Fruit fly (Drosophila melanogaster) whole organism, embryonic: ENCODE data around the gene Dif.

Experiments used
- Abd-B ChIP-seq: fragments of 200-800 bp; sonication (Bioruptor generic); optimal IDR thresholded peaks from 2 replicates; lab custom pipeline; 2018; ENCODE audit warnings: missing biosample characterization, mild to moderate bottlenecking, missing genetic modification characterization, moderate library complexity
- Bgb ChIP-seq: fragments of 200-800 bp; sonication (Bioruptor generic); IDR thresholded peaks from 2 replicates; pipeline ENCODE4 v1.3.6; 2022; ENCODE audit warnings: missing biosample characterization, missing genetic modification characterization; ENCODE audit not compliant: partially characterized antibody
- BtbVII ChIP-seq: fragments of 200-800 bp; sonication (Bioruptor generic); optimal IDR thresholded peaks from 3 replicates; lab custom pipeline; 2017; ENCODE audit warnings: missing biosample characterization, mild to moderate bottlenecking, missing genetic modification characterization
- CG11504 ChIP-seq: fragments of 200-800 bp; sonication (Bioruptor generic); optimal IDR thresholded peaks from 3 replicates; lab custom pipeline; 2019; ENCODE audit warnings: missing biosample characterization, mild to moderate bottlenecking, missing genetic modification characterization, moderate library complexity
- CG12071 ChIP-seq: fragments of 200-800 bp; sonication (Bioruptor generic); optimal IDR thresholded peaks from 3 replicates; lab custom pipeline; 2018; ENCODE audit warnings: missing biosample characterization, mild to moderate bottlenecking, missing genetic modification characterization
- CG12219 ChIP-seq: fragments of 200-800 bp; sonication (Bioruptor generic); optimal IDR thresholded peaks from 3 replicates; lab custom pipeline; 2018; ENCODE audit warnings: missing biosample characterization, mild to moderate bottlenecking, missing genetic modification characterization
- CG12942 ChIP-seq: fragments of 200-800 bp; sonication (Bioruptor generic); optimal IDR thresholded peaks from 3 replicates; lab custom pipeline; 2016; ENCODE audit warnings: missing biosample characterization, missing genetic modification characterization
- CG16779 ChIP-seq: fragments of 200-800 bp; sonication (Bioruptor generic); IDR thresholded peaks from 2 replicates; pipeline ENCODE4 v1.3.6; 2022; ENCODE audit warnings: missing biosample characterization, missing genetic modification characterization
- CG17829 ChIP-seq: fragments of 200-800 bp; optimal IDR thresholded peaks from 2 replicates; lab custom pipeline; 2019; ENCODE audit warnings: missing biosample characterization, mild to moderate bottlenecking, missing genetic modification characterization, moderate library complexity
- CG2202 ChIP-seq: fragments of 200-800 bp; sonication (Bioruptor generic); optimal IDR thresholded peaks from 2 replicates; lab custom pipeline; 2018; ENCODE audit warnings: missing biosample characterization, mild to moderate bottlenecking, missing genetic modification characterization
- CG31441 ChIP-seq: fragments of 200-800 bp; sonication (Bioruptor generic); IDR thresholded peaks from 2 replicates; pipeline ENCODE4 v1.3.6; 2022; ENCODE audit warnings: missing biosample characterization, missing genetic modification characterization
- CG43689 ChIP-seq: fragments of 200-800 bp; sonication (Bioruptor generic); IDR thresholded peaks from 2 replicates; pipeline ENCODE4 v1.3.6; 2022; ENCODE audit warnings: missing biosample characterization, missing genetic modification characterization
- CG6813 ChIP-seq: fragments of 200-800 bp; sonication (Bioruptor generic); optimal IDR thresholded peaks from 2 replicates; lab custom pipeline; 2017; ENCODE audit warnings: missing biosample characterization, missing genetic modification characterization, mild to moderate bottlenecking, moderate library complexity, missing genetic modification reagents
- CG9797 ChIP-seq: fragments of 200-800 bp; sonication (Bioruptor generic); optimal IDR thresholded peaks from 3 replicates; lab custom pipeline; 2018; ENCODE audit warnings: missing biosample characterization, mild to moderate bottlenecking, missing genetic modification characterization
- Dek ChIP-seq: fragments of 200-800 bp; sonication (Bioruptor generic); optimal IDR thresholded peaks from 3 replicates; lab custom pipeline; 2019; ENCODE audit warnings: missing biosample characterization, mild to moderate bottlenecking, missing genetic modification characterization, moderate library complexity
- Doc3 ChIP-seq: fragments of 200-800 bp; sonication (Bioruptor generic); IDR thresholded peaks from 3 replicates; pipeline ENCODE4 v1.3.6; 2022; ENCODE audit warnings: missing biosample characterization, missing genetic modification characterization; ENCODE audit not compliant: partially characterized antibody
- ERR ChIP-seq: fragments of 200-800 bp; sonication (Bioruptor generic); optimal IDR thresholded peaks from 2 replicates; lab custom pipeline; 2016; ENCODE audit warnings: missing biosample characterization, missing genetic modification characterization
- Gsc ChIP-seq: fragments of 200-800 bp; sonication (Bioruptor generic); IDR thresholded peaks from 2 replicates; pipeline ENCODE4 v1.3.6; 2022; ENCODE audit warnings: missing biosample characterization, missing genetic modification characterization
- HLHmδ ChIP-seq: fragments of 200-800 bp; sonication (Bioruptor generic); optimal IDR thresholded peaks from 2 replicates; lab custom pipeline; 2018; ENCODE audit warnings: missing biosample characterization, mild to moderate bottlenecking, missing genetic modification characterization, moderate library complexity
- Hmr ChIP-seq: fragments of 200-800 bp; sonication (Bioruptor generic); optimal IDR thresholded peaks from 3 replicates; lab custom pipeline; 2017; ENCODE audit warnings: mild to moderate bottlenecking, missing biosample characterization, missing genetic modification reagents, missing genetic modification characterization
- Hmx ChIP-seq: fragments of 200-800 bp; sonication (Bioruptor generic); optimal IDR thresholded peaks from 2 replicates; lab custom pipeline; 2016; ENCODE audit warnings: missing biosample characterization, missing genetic modification characterization
- Lhr ChIP-seq: fragments of 200-800 bp; sonication (Bioruptor generic); optimal IDR thresholded peaks from 3 replicates; lab custom pipeline; 2017; ENCODE audit warnings: mild to moderate bottlenecking, missing biosample characterization, missing genetic modification reagents, missing genetic modification characterization
- Lim3 ChIP-seq: fragments of 200-800 bp; sonication (Bioruptor generic); IDR thresholded peaks from 2 replicates; pipeline ENCODE4 v1.3.6; 2022; ENCODE audit warnings: missing biosample characterization, missing genetic modification characterization
- Max ChIP-seq: fragments of 200-800 bp; sonication (Bioruptor generic); optimal IDR thresholded peaks from 2 replicates; lab custom pipeline; 2016; ENCODE audit warnings: missing biosample characterization, mild to moderate bottlenecking, missing genetic modification characterization
- Med ChIP-seq: fragments of 200-800 bp; sonication (Bioruptor generic); peaks from one replicate; lab custom pipeline; 2016; ENCODE audit warnings: missing biosample characterization, missing genetic modification characterization, mild to moderate bottlenecking, inconsistent platforms, moderate library complexity
- Nf-YB ChIP-seq: fragments of 200-800 bp; sonication (Bioruptor generic); optimal IDR thresholded peaks from 3 replicates; lab custom pipeline; 2019; ENCODE audit warnings: missing biosample characterization, mild to moderate bottlenecking, missing genetic modification characterization, moderate library complexity
- Pdp1 ChIP-seq, 2 experiments: fragments of 200-800 bp; sonication (Bioruptor generic); optimal IDR thresholded peaks; 3 replicates each; lab custom pipeline; 2016; ENCODE audit warnings: missing biosample characterization in 2 of 2, missing genetic modification characterization in 2 of 2, mild to moderate bottlenecking in 1 of 2, moderate library complexity in 1 of 2
- Sox102F ChIP-seq: fragments of 200-800 bp; sonication (Bioruptor generic); optimal IDR thresholded peaks from 2 replicates; lab custom pipeline; 2018; ENCODE audit warnings: missing biosample characterization, mild to moderate bottlenecking, missing genetic modification characterization, moderate library complexity
- Tbp ChIP-seq: fragments of >200 bp; optimal IDR thresholded peaks from 2 replicates; lab custom pipeline; 2018; ENCODE audit warnings: missing biosample characterization, missing genetic modification characterization
- Trl ChIP-seq, 3 experiments: fragments of >200 bp in 2 of 3; fragments of 200-800 bp in 1 of 3; sonication (Bioruptor generic) in 1 of 3; optimal IDR thresholded peaks; 2 replicates in 1 of 3; 3 replicates in 2 of 3; lab custom pipeline; 2016 to 2017; ENCODE audit warnings: missing biosample characterization in 1 of 3, missing genetic modification characterization in 1 of 3
- ac ChIP-seq: fragments of 200-800 bp; sonication (Bioruptor generic); optimal IDR thresholded peaks from 3 replicates; lab custom pipeline; 2017; ENCODE audit warnings: missing biosample characterization, mild to moderate bottlenecking, missing genetic modification characterization
- caup ChIP-seq: fragments of 200-800 bp; sonication (Bioruptor generic); optimal IDR thresholded peaks from 3 replicates; lab custom pipeline; 2017; ENCODE audit warnings: missing biosample characterization, mild to moderate bottlenecking, missing genetic modification characterization, moderate library complexity; ENCODE audit not compliant: severe bottlenecking
- chinmo ChIP-seq: fragments of 200-800 bp; sonication (Bioruptor generic); IDR thresholded peaks from 4 replicates; pipeline ENCODE4 v1.3.6; 2022; ENCODE audit warnings: missing biosample characterization, missing genetic modification characterization; ENCODE audit not compliant: partially characterized antibody
- cwo ChIP-seq: fragments of 200-800 bp; sonication (Bioruptor generic); optimal IDR thresholded peaks from 3 replicates; lab custom pipeline; 2017; ENCODE audit warnings: missing biosample characterization, missing genetic modification characterization, mild to moderate bottlenecking, moderate library complexity, missing genetic modification reagents
- dan ChIP-seq: fragments of 200-800 bp; sonication (Bioruptor generic); IDR thresholded peaks from 2 replicates; pipeline ENCODE4 v1.3.6; 2022; ENCODE audit warnings: missing biosample characterization, missing genetic modification characterization
- hkb ChIP-seq, 2 experiments: fragments of 200-800 bp in 1 of 2; fragments of >200 bp in 1 of 2; sonication (Bioruptor generic) in 1 of 2; IDR thresholded peaks in 1 of 2; optimal IDR thresholded peaks in 1 of 2; 2 replicates each; pipeline versions ENCODE4 v1.3.6 to Lab custom; 2017 to 2022; ENCODE audit warnings: missing biosample characterization in 1 of 2, missing genetic modification characterization in 1 of 2
- jigr1 ChIP-seq: fragments of 200-800 bp; sonication (Bioruptor generic); IDR thresholded peaks from 3 replicates; pipeline ENCODE4 v1.3.6; 2022; ENCODE audit warnings: missing biosample characterization, missing genetic modification characterization
- mirr ChIP-seq: fragments of 200-800 bp; sonication (Bioruptor generic); optimal IDR thresholded peaks from 3 replicates; lab custom pipeline; 2018; ENCODE audit warnings: missing biosample characterization, mild to moderate bottlenecking, missing genetic modification characterization
- oc ChIP-seq: fragments of 200-800 bp; sonication (Bioruptor generic); optimal IDR thresholded peaks from 2 replicates; lab custom pipeline; 2018; ENCODE audit warnings: missing biosample characterization, mild to moderate bottlenecking, missing genetic modification characterization, moderate library complexity
- org-1 ChIP-seq: fragments of 200-800 bp; sonication (Bioruptor generic); optimal IDR thresholded peaks from 2 replicates; lab custom pipeline; 2017; ENCODE audit warnings: missing biosample characterization, missing genetic modification characterization
- ranshi ChIP-seq: fragments of 200-800 bp; sonication (Bioruptor generic); IDR thresholded peaks from 2 replicates; pipeline ENCODE4 v1.3.6; 2022; ENCODE audit warnings: missing biosample characterization, missing genetic modification characterization
- row ChIP-seq: fragments of 200-800 bp; sonication (Bioruptor generic); IDR thresholded peaks from 3 replicates; pipeline ENCODE4 v1.3.6; 2022; ENCODE audit warnings: missing biosample characterization, missing genetic modification characterization
- sisA ChIP-seq: fragments of 200-800 bp; sonication (Bioruptor generic); IDR thresholded peaks from 2 replicates; pipeline ENCODE4 v1.3.6; 2022; ENCODE audit warnings: missing biosample characterization, missing genetic modification characterization
- slp2 ChIP-seq: fragments of 200-800 bp; sonication (Bioruptor generic); optimal IDR thresholded peaks from 2 replicates; lab custom pipeline; 2016; ENCODE audit warnings: missing biosample characterization, missing genetic modification characterization
- tgo ChIP-seq: fragments of 200-800 bp; sonication (Bioruptor generic); IDR thresholded peaks from 3 replicates; pipeline ENCODE4 v1.3.6; 2022; ENCODE audit warnings: missing biosample characterization, missing genetic modification characterization
- trh ChIP-seq: fragments of 200-800 bp; sonication (Bioruptor generic); optimal IDR thresholded peaks from 2 replicates; lab custom pipeline; 2016; ENCODE audit warnings: missing biosample characterization, missing genetic modification characterization
- z ChIP-seq: fragments of 200-800 bp; sonication (Bioruptor generic); IDR thresholded peaks from 3 replicates; pipeline ENCODE4 v1.3.6; 2022; ENCODE audit warnings: missing biosample characterization, missing genetic modification characterization
- zen2 ChIP-seq: fragments of 200-800 bp; sonication (Bioruptor generic); IDR thresholded peaks from 3 replicates; pipeline ENCODE4 v1.3.6; 2022; ENCODE audit warnings: missing biosample characterization, missing genetic modification characterization; ENCODE audit not compliant: partially characterized antibody

The Dif gene

dm6 chr2L:17389104-17389503 lies 43.9 kb downstream of the Dif start (continued):
- 0 out of 3 replicates have a peak, but pooled peaks have one; percentile 31 for TF ChIP-seq z (GFP tag; lab: Robert Waterston, UW)
- peak; percentile 81 for TF ChIP-seq Med
- TF ChIP-seq Lhr (GFP tag; lab: Kevin White, UChicago): no peak
- TF ChIP-seq CG9797 (GFP tag; lab: Kevin White, UChicago): no peak
- TF ChIP-seq caup: peak; percentile 10
- TF ChIP-seq CG12942: no peak
- no peak for TF ChIP-seq Doc3 (GFP tag; lab: Robert Waterston, UW)
- no peak for TF ChIP-seq ranshi (GFP tag; lab: Robert Waterston, UW)
- peak in 1 of 2 experiments; percentile 74 for TF ChIP-seq Pdp1 (GFP tag; optimal IDR thresholded peaks at IDR 0.05; lab: Kevin White, UChicago)
- no peak for TF ChIP-seq Dek (tag; lab: Kevin White, UChicago)
- TF ChIP-seq row: no peak; the same call in 2 of the 3 replicates
- TF ChIP-seq Tbp (GFP tag; lab: Kevin White, UChicago): no peak
- TF ChIP-seq CG12219: no peak
- TF ChIP-seq zen2 (GFP tag; lab: Robert Waterston, UW): no peak
- peak; percentile 55; the same call in 1 of the 2 replicates for TF ChIP-seq Bgb (GFP tag; lab: Robert Waterston, UW)
- TF ChIP-seq CG6813: no peak
- no peak for TF ChIP-seq dan
- TF ChIP-seq mirr (GFP tag; lab: Kevin White, UChicago): peak; percentile 54
- TF ChIP-seq Trl (optimal IDR thresholded peaks at IDR 0.05; lab: Kevin White, UChicago): peak in 1 of 2 experiments; percentile 51
- TF ChIP-seq Trl (GFP tag; optimal IDR thresholded peaks at IDR 0.05; lab: Kevin White, UChicago): no peak
- peak; percentile 11 for TF ChIP-seq Hmr (GFP tag; lab: Kevin White, UChicago)
- no peak for TF ChIP-seq CG12071
- no peak for TF ChIP-seq CG43689 (GFP tag; lab: Robert Waterston, UW)
- peak; percentile 50 for TF ChIP-seq Nf-YB (GFP tag; lab: Kevin White, UChicago)

- TF ChIP-seq jigr1 (GFP tag; lab: Robert Waterston, UW) (no peak), Hmr (GFP tag; lab: Kevin White, UChicago) (peak; percentile 60), chinmo (GFP tag; lab: Robert Waterston, UW) (no peak), BtbVII (GFP tag; lab: Kevin White, UChicago) (peak; percentile 42), Gsc (GFP tag; lab: Robert Waterston, UW) (no peak), CG31441 (no peak), CG2202 (no peak), ERR (GFP tag; lab: Kevin White, UChicago) (no peak), CG11504 (tag; lab: Kevin White, UChicago) (peak; percentile 18), HLHmδ (GFP tag; lab: Kevin White, UChicago) (no peak), slp2 (GFP tag; lab: Kevin White, UChicago) (no peak), CG12219 (no peak), CG17829 (tag; lab: Kevin White, UChicago) (no peak), org-1 (peak; percentile 9), Hmx (GFP tag; lab: Kevin White, UChicago) (no peak), Lim3 (GFP tag; lab: Robert Waterston, UW) (no peak), CG16779 (GFP tag; lab: Robert Waterston, UW) (no peak), tgo (GFP tag; lab: Robert Waterston, UW) (no peak), hkb (optimal IDR thresholded peaks at IDR 0.05; lab: Kevin White, UChicago) (no peak), hkb (GFP tag; IDR thresholded peaks at IDR 0.05; lab: Robert Waterston, UW) (0 out of 2 replicates have a peak, but pooled peaks have one; percentile 19), cwo (GFP tag; lab: Kevin White, UChicago) (peak; percentile 20), Sox102F (GFP tag; lab: Kevin White, UChicago) (peak; percentile 11), Abd-B (GFP tag; lab: Kevin White, UChicago) (no peak), trh (no peak), sisA (GFP tag; lab: Robert Waterston, UW) (no peak), oc (peak; percentile 31), Max (no peak), ac (GFP tag; lab: Kevin White, UChicago) (no peak), ranshi (GFP tag; lab: Robert Waterston, UW) (no peak)
These were observed 45.1 kb downstream of the Dif start for dm6 chr2L:17387735-17388367.
